Fruit fly (Drosophila melanogaster) whole organism, pupa: ENCODE measurements around the gene CG5255.

Source experiments
- CG10348 ChIP-seq: fragments of 200-800 bp; sonication (Bioruptor generic); IDR thresholded peaks from 2 replicates; pipeline ENCODE4 v1.3.6; 2022; ENCODE audit warnings: missing biosample characterization, missing genetic modification characterization
- CG12605 ChIP-seq: fragments of 200-800 bp; sonication (Bioruptor generic); IDR thresholded peaks from 2 replicates; pipeline ENCODE4 v1.3.6; 2022; ENCODE audit warnings: missing biosample characterization, missing genetic modification characterization
- CG13204 ChIP-seq: fragments of 200-800 bp; sonication (Bioruptor generic); optimal IDR thresholded peaks from 2 replicates; lab custom pipeline; 2018; ENCODE audit warnings: missing biosample characterization, mild to moderate bottlenecking, missing genetic modification characterization, moderate library complexity
- CG14655 ChIP-seq: fragments of 200-800 bp; sonication (Bioruptor generic); optimal IDR thresholded peaks from 3 replicates; lab custom pipeline; 2017; ENCODE audit warnings: mild to moderate bottlenecking, missing biosample characterization, missing genetic modification reagents, missing genetic modification characterization
- CG15710 ChIP-seq: fragments of 200-800 bp; sonication (Bioruptor generic); optimal IDR thresholded peaks from 2 replicates; lab custom pipeline; 2018; ENCODE audit warnings: missing biosample characterization, mild to moderate bottlenecking, missing genetic modification characterization, moderate library complexity
- CG17806 ChIP-seq: fragments of 200-800 bp; sonication (Bioruptor generic); optimal IDR thresholded peaks from 2 replicates; lab custom pipeline; 2018; ENCODE audit warnings: missing biosample characterization, mild to moderate bottlenecking, missing genetic modification characterization, moderate library complexity
- CG32121 ChIP-seq: fragments of 200-800 bp; sonication (Bioruptor generic); IDR thresholded peaks from 2 replicates; pipeline ENCODE4 v1.3.6; 2022; ENCODE audit warnings: missing biosample characterization, missing genetic modification characterization
- CG34367 ChIP-seq: fragments of 200-800 bp; sonication (Bioruptor generic); optimal IDR thresholded peaks from 2 replicates; lab custom pipeline; 2018; ENCODE audit warnings: missing biosample characterization, mild to moderate bottlenecking, missing genetic modification characterization
- CG4496 ChIP-seq: fragments of 200-800 bp; sonication (Bioruptor generic); IDR thresholded peaks from 3 replicates; pipeline ENCODE4 v1.3.6; 2022; ENCODE audit warnings: missing biosample characterization, missing genetic modification characterization
- CG8159 ChIP-seq: fragments of 200-800 bp; sonication (Bioruptor generic); optimal IDR thresholded peaks from 3 replicates; lab custom pipeline; 2018; ENCODE audit warnings: missing biosample characterization, mild to moderate bottlenecking, missing genetic modification characterization, moderate library complexity
- CG8301 ChIP-seq: fragments of 200-800 bp; sonication (Bioruptor generic); optimal IDR thresholded peaks from 2 replicates; lab custom pipeline; 2018; ENCODE audit warnings: missing biosample characterization, mild to moderate bottlenecking, missing genetic modification characterization
- CG9948 ChIP-seq: fragments of 200-800 bp; sonication (Bioruptor generic); optimal IDR thresholded peaks from 2 replicates; lab custom pipeline; 2018; ENCODE audit warnings: missing biosample characterization, mild to moderate bottlenecking, missing genetic modification characterization, moderate library complexity
- D1 ChIP-seq: fragments of 200-800 bp; sonication (Bioruptor generic); optimal IDR thresholded peaks from 2 replicates; lab custom pipeline; 2018; ENCODE audit warnings: missing biosample characterization, mild to moderate bottlenecking, missing genetic modification characterization, moderate library complexity
- EcR ChIP-seq: fragments of 200-800 bp; sonication (Bioruptor generic); optimal IDR thresholded peaks from 3 replicates; lab custom pipeline; 2019; ENCODE audit warnings: missing biosample characterization, missing genetic modification characterization, mild to moderate bottlenecking, moderate library complexity, missing genetic modification reagents
- Ets98B ChIP-seq: fragments of 200-800 bp; sonication (Bioruptor generic); IDR thresholded peaks from 2 replicates; pipeline ENCODE4 v1.3.6; 2022; ENCODE audit warnings: missing biosample characterization, missing genetic modification characterization
- Pif1A ChIP-seq: fragments of 200-800 bp; sonication (Bioruptor generic); optimal IDR thresholded peaks from 3 replicates; lab custom pipeline; 2016; ENCODE audit warnings: missing biosample characterization, missing genetic modification characterization
- Pif1B ChIP-seq: fragments of 200-800 bp; sonication (Bioruptor generic); optimal IDR thresholded peaks from 3 replicates; lab custom pipeline; 2016; ENCODE audit warnings: missing biosample characterization, missing genetic modification characterization
- Snoo ChIP-seq: fragments of 200-800 bp; sonication (Bioruptor generic); optimal IDR thresholded peaks from 3 replicates; lab custom pipeline; 2017; ENCODE audit warnings: missing biosample characterization, mild to moderate bottlenecking, missing genetic modification characterization, inconsistent platforms
- fd96Ca ChIP-seq: fragments of 200-800 bp; sonication (Bioruptor generic); IDR thresholded peaks from 3 replicates; pipeline ENCODE4 v1.3.6; 2022; ENCODE audit warnings: missing biosample characterization, missing genetic modification characterization
- gl ChIP-seq: fragments of 200-800 bp; sonication (Bioruptor generic); optimal IDR thresholded peaks from 2 replicates; lab custom pipeline; 2018; ENCODE audit warnings: missing biosample characterization, mild to moderate bottlenecking, missing genetic modification characterization
- rn ChIP-seq: fragments of 200-800 bp; sonication (Bioruptor generic); IDR thresholded peaks from 2 replicates; pipeline ENCODE4 v1.3.6; 2022; ENCODE audit warnings: missing biosample characterization, missing genetic modification characterization

The CG5255 gene

dm6 chr3R:17117607-17118327, 19.9 kb upstream of the CG5255 start:
- TF ChIP-seq CG15710 = peak; percentile 69
- peak; percentile 7 for TF ChIP-seq CG17806 (tag; lab: Kevin White, UChicago)
- peak; percentile 56 for TF ChIP-seq CG9948 (tag; lab: Kevin White, UChicago)
- TF ChIP-seq D1 (tag; lab: Kevin White, UChicago) = no peak
- no peak for TF ChIP-seq gl (tag; lab: Kevin White, UChicago)
- TF ChIP-seq Pif1B (GFP tag; lab: Kevin White, UChicago) = peak; percentile 32
- TF ChIP-seq CG13204 = peak; percentile 6
- no peak for TF ChIP-seq Ets98B (GFP tag; lab: Robert Waterston, UW)
- TF ChIP-seq CG8301 (tag; lab: Kevin White, UChicago) = peak; percentile 37
- TF ChIP-seq CG34367 (tag; lab: Kevin White, UChicago) = peak; percentile 52
- no peak for TF ChIP-seq rn (GFP tag; lab: Robert Waterston, UW)
- TF ChIP-seq CG32121 = no peak
- TF ChIP-seq CG8159 (tag; lab: Kevin White, UChicago) = peak; percentile 63
- TF ChIP-seq Snoo (tag; lab: Kevin White, UChicago) = peak; percentile 66
- TF ChIP-seq Pif1A (GFP tag; lab: Kevin White, UChicago) = peak; percentile 12
- TF ChIP-seq CG10348 (GFP tag; lab: Robert Waterston, UW) = no peak
- TF ChIP-seq CG4496 (GFP tag; lab: Robert Waterston, UW) = peak; percentile 36; the same call in 1 of the 3 replicates
- peak; percentile 60 for TF ChIP-seq CG14655 (GFP tag; lab: Kevin White, UChicago)
- TF ChIP-seq CG12605 (GFP tag; lab: Robert Waterston, UW) = no peak
- peak; percentile 80 for TF ChIP-seq EcR
- TF ChIP-seq fd96Ca (GFP tag; lab: Robert Waterston, UW) = 0 out of 3 replicates have a peak, but pooled peaks have one; percentile 47

dm6 chr3R:17118917-17119378, 18.7 kb upstream of the CG5255 start:
- TF ChIP-seq CG8301 (tag; lab: Kevin White, UChicago) (no peak), CG4496 (GFP tag; lab: Robert Waterston, UW) (peak; percentile 47; the same call in 1 of the 3 replicates), EcR (peak; percentile 16), Pif1B (GFP tag; lab: Kevin White, UChicago) (peak; percentile 20), CG15710 (no peak), Pif1A (GFP tag; lab: Kevin White, UChicago) (peak; percentile 43), CG12605 (GFP tag; lab: Robert Waterston, UW) (peak; percentile 63)
- TF ChIP-seq, all 21 proteins: peak for 5

DNA sequence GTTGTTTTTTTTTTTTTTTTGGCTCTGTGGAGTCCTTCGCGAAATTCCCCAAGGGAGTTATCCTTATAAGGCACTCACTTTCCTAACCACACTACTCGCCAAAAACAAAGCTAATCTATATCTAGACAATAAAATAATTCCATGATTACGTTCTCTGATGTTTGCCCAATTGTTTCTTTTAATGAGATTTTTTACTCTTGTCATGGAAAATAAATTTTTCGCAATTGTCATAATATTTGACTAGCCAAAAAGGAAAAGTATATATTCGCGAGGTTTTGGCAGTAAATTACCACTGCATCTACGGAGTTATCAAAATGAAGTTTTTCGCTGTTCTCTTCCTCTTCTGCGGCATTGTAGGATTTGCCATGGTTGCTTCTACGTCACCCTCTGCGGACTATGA, 17.5 kb upstream of the CG5255 start, which contains the start of gene CG34278:
Gene CG34278 (plus strand): TSS at position 301 of the 400 bp plus-strand sequence.
- TF ChIP-seq Snoo (tag; lab: Kevin White, UChicago) (no peak), CG15710 (no peak), rn (GFP tag; lab: Robert Waterston, UW) (no peak), D1 (tag; lab: Kevin White, UChicago) (no peak), gl (tag; lab: Kevin White, UChicago) (no peak), fd96Ca (GFP tag; lab: Robert Waterston, UW) (no peak), CG12605 (GFP tag; lab: Robert Waterston, UW) (no peak), EcR (no peak), Pif1A (GFP tag; lab: Kevin White, UChicago) (no peak), Ets98B (GFP tag; lab: Robert Waterston, UW) (no peak), Pif1B (GFP tag; lab: Kevin White, UChicago) (no peak), CG14655 (GFP tag; lab: Kevin White, UChicago) (no peak), CG8301 (tag; lab: Kevin White, UChicago) (no peak), CG32121 (no peak)
- TF ChIP-seq, all 21 proteins: peak for 0

DNA sequence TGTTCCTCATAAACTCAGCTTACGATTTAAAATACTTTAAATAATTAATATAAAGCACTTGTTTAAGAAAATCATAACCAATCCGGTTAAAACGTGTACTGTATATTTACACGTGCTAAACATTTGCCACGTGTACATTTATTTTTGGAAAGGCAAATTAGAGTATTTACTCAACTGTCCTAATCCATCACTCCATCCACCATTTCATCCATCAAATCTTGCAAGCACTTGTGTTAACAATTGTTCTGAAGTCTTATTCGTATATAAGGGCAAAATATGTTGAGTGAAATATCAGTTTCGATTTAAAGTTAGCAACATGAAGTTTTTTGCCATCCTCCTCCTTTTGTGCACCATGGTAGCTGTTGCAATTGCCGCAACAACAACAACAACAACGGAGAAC, 16.4 kb upstream of the CG5255 start, which contains the start of gene CG42779:
Gene CG42779 (plus strand): TSS at position 301 of the 400 bp plus-strand sequence.
- TF ChIP-seq CG8159 (tag; lab: Kevin White, UChicago) = no peak
- TF ChIP-seq fd96Ca (GFP tag; lab: Robert Waterston, UW) = no peak
- no peak for TF ChIP-seq D1 (tag; lab: Kevin White, UChicago)
- TF ChIP-seq CG34367 (tag; lab: Kevin White, UChicago) = no peak
- TF ChIP-seq Snoo (tag; lab: Kevin White, UChicago) = no peak
- TF ChIP-seq CG14655 (GFP tag; lab: Kevin White, UChicago) = no peak
- no peak for TF ChIP-seq rn (GFP tag; lab: Robert Waterston, UW)
- no peak for TF ChIP-seq CG10348 (GFP tag; lab: Robert Waterston, UW)

DNA sequence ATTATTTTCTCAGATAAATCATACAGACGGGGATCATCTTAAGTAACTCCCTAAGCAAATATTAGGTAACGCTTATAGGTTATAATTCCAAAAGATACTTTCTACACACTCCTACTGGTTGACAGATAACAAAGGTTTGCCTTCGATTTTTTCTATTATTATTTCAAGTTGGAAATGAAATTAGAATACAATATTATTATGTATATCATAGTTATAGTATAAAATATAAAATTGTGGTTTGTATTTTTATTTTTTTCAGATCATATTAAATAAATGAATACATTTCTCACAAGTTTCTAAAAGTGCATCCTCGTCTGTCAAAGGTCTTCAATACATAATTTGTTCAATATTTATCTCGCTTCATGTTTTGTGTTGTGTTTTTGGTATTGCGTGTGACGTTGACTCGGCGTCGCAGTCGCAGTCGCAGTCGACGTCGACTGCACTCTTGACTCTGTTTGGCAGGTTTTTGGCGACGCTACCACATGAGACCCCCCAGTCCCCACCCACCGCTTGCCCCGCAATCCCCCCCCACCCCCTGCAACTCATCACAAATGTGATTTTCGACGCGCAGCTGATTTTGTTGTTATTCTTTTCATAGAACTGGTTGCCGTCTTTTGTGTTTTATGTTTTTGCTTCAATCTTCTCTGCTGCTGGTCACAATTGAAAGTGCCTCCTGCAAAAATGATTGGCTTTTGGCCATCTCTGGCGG, 14.7 kb upstream of the CG5255 start:
- TF ChIP-seq fd96Ca (GFP tag; lab: Robert Waterston, UW) (0 out of 3 replicates have a peak, but pooled peaks have one; percentile 7), CG13204 (no peak), CG14655 (GFP tag; lab: Kevin White, UChicago) (peak; percentile 36)
